Worm (Caenorhabditis elegans) whole organism, midembryonic: Measurements from ENCODE around the gene pak-2.

Experiments used
- T22C8.4 ChIP-seq: fragments of 200-800 bp; sonication (Bioruptor generic); IDR thresholded peaks from 2 replicates; pipeline ENCODE4 v1.3.6; 2022; ENCODE audit warnings: missing genetic modification characterization, missing compliant biosample characterization
- cog-1 ChIP-seq: sonication (generic microtip); optimal IDR thresholded peaks from 2 replicates; lab custom pipeline; 2016; ENCODE audit warnings: missing genetic modification characterization, missing compliant biosample characterization
- flt-1 ChIP-seq: fragments of 200-800 bp; sonication (Bioruptor generic); IDR thresholded peaks from 2 replicates; pipeline ENCODE4 v1.3.6; 2022; ENCODE audit warnings: missing genetic modification characterization, missing compliant biosample characterization
- klf-2 ChIP-seq: fragments of 200-800 bp; sonication (Bioruptor generic); conservative IDR thresholded peaks from 2 replicates; pipeline ENCODE4 v1.3.6; 2022; ENCODE audit warnings: missing genetic modification reagents, missing genetic modification characterization, missing compliant biosample characterization
- med-1 ChIP-seq: sonication (generic microtip); optimal IDR thresholded peaks from 2 replicates; lab custom pipeline; 2017; ENCODE audit warnings: missing genetic modification characterization, mild to moderate bottlenecking, missing compliant biosample characterization, antibody characterized with exemption, missing genetic modification reagents; ENCODE audit not compliant: insufficient read depth
- ref-1 ChIP-seq: fragments of 200-800 bp; sonication (Bioruptor generic); conservative IDR thresholded peaks from 2 replicates; pipeline ENCODE4 v1.3.6; 2022; ENCODE audit warnings: missing genetic modification reagents, missing genetic modification characterization, missing compliant biosample characterization
- tab-1 ChIP-seq: fragments of 200-800 bp; sonication (Bioruptor generic); IDR thresholded peaks from 2 replicates; pipeline ENCODE4 v1.3.6; 2022; ENCODE audit warnings: missing genetic modification characterization, missing compliant biosample characterization
- ztf-23 ChIP-seq: fragments of 200-800 bp; sonication (Bioruptor generic); IDR thresholded peaks from 2 replicates; pipeline ENCODE4 v1.3.6; 2022; ENCODE audit warnings: missing genetic modification reagents, missing genetic modification characterization, missing compliant biosample characterization
- ztf-29 ChIP-seq: fragments of 200-800 bp; sonication (Bioruptor generic); IDR thresholded peaks from 2 replicates; pipeline ENCODE4 v1.3.6; 2022; ENCODE audit warnings: missing genetic modification reagents, missing genetic modification characterization, missing compliant biosample characterization

Gene pak-2

ce11 chrV:11042538-11042937 is 3.3 kb upstream of the pak-2 start, which contains the start of gene C45B11.2:
Gene C45B11.2, plus strand, starts transcription at chrV:11042710.
- TF ChIP-seq klf-2 (no peak), T22C8.4 (GFP tag; lab: Robert Waterston, UW) (no peak)

ce11 chrV:11041499-11041898 is 2.3 kb upstream of the pak-2 start, which contains the start of gene C45B11.5:
Gene C45B11.5, plus strand, starts transcription at chrV:11041799.
- TF ChIP-seq ztf-23 (GFP tag; lab: Robert Waterston, UW) (no peak), T22C8.4 (GFP tag; lab: Robert Waterston, UW) (no peak), tab-1 (GFP tag; lab: Robert Waterston, UW) (no peak), klf-2 (no peak)

ce11 chrV:11040473-11040872 is 1.2 kb upstream of the pak-2 start, which contains the start of gene C45B11.8:
Gene C45B11.8, plus strand, starts transcription at chrV:11040773.
- no peak for TF ChIP-seq cog-1 (tag; lab: Kevin White, UChicago)
- TF ChIP-seq tab-1 (GFP tag; lab: Robert Waterston, UW) = no peak
- no peak for TF ChIP-seq ztf-23 (GFP tag; lab: Robert Waterston, UW)
- TF ChIP-seq flt-1 (GFP tag; lab: Robert Waterston, UW) = no peak
- no peak for TF ChIP-seq med-1 (GFP tag; lab: Kevin White, UChicago)
- no peak for TF ChIP-seq ref-1 (GFP tag; lab: Robert Waterston, UW)
- no peak for TF ChIP-seq klf-2
- TF ChIP-seq ztf-29 (GFP tag; lab: Robert Waterston, UW) = no peak
- no peak for TF ChIP-seq T22C8.4 (GFP tag; lab: Robert Waterston, UW)

ce11 chrV:11040020-11040419 is 791 bp upstream of the pak-2 start, which contains the start of gene C45B11.9:
Gene C45B11.9, plus strand, starts transcription at chrV:11040320.
- TF ChIP-seq cog-1 (tag; lab: Kevin White, UChicago) = no peak
- TF ChIP-seq ref-1 (GFP tag; lab: Robert Waterston, UW) = no peak
- no peak for TF ChIP-seq flt-1 (GFP tag; lab: Robert Waterston, UW)
- TF ChIP-seq med-1 (GFP tag; lab: Kevin White, UChicago) = no peak
- no peak for TF ChIP-seq tab-1 (GFP tag; lab: Robert Waterston, UW)
- TF ChIP-seq klf-2 = no peak
- no peak for TF ChIP-seq T22C8.4 (GFP tag; lab: Robert Waterston, UW)
- no peak for TF ChIP-seq ztf-23 (GFP tag; lab: Robert Waterston, UW)
- TF ChIP-seq ztf-29 (GFP tag; lab: Robert Waterston, UW) = no peak

DNA sequence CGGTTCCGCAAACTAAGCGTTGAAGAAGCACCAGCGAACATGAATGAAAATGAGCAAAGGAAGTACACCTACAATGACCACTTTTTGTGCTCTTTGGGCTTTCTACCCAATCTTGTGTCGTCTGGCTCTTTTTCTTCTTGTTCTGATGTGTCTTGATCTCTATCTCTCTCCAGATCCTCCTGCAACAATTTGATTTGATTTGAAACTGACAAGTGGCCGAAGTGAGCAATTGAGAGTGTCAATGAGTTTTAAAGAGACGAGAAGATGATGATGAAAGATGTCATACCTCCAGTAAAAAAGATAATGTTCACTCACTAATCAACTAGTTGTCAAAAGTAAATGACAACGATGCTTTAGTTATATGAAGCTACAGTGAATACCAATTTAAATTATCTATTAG is 4.5 kb downstream of the pak-2 start, which contains the start of gene pptr-2:
Gene pptr-2 (minus strand): TSS at position 184 of the 400 bp plus-strand sequence.
- TF ChIP-seq ref-1 (GFP tag; lab: Robert Waterston, UW) (no peak), flt-1 (GFP tag; lab: Robert Waterston, UW) (no peak), T22C8.4 (GFP tag; lab: Robert Waterston, UW) (no peak), cog-1 (tag; lab: Kevin White, UChicago) (no peak), klf-2 (no peak), med-1 (GFP tag; lab: Kevin White, UChicago) (no peak), tab-1 (GFP tag; lab: Robert Waterston, UW) (no peak), ztf-23 (GFP tag; lab: Robert Waterston, UW) (no peak), ztf-29 (GFP tag; lab: Robert Waterston, UW) (no peak)

DNA sequence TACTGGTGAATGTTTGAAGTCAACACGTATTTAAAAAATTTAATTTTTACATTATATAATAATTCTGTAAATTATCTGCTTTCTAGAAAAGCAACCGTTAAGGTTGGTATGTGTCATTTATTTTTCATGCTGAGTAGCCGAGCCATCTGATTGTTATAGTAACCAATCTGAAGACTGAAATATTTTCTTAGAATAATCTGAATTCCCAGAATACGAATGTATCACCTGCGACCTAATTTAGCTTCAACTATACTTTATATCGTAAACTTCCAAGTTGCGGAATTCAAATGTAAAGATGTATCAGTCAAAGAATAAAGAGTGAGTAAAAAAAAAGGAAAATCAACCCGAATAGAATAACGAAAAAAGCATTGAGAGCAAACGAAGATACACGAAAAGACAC is 6.0 kb downstream of the pak-2 start:
- no peak for TF ChIP-seq klf-2
- TF ChIP-seq cog-1 (tag; lab: Kevin White, UChicago) = no peak
- TF ChIP-seq ref-1 (GFP tag; lab: Robert Waterston, UW) = no peak
- no peak for TF ChIP-seq ztf-29 (GFP tag; lab: Robert Waterston, UW)
- TF ChIP-seq flt-1 (GFP tag; lab: Robert Waterston, UW) = no peak
- TF ChIP-seq tab-1 (GFP tag; lab: Robert Waterston, UW) = no peak
- TF ChIP-seq ztf-23 (GFP tag; lab: Robert Waterston, UW) = no peak
- TF ChIP-seq med-1 (GFP tag; lab: Kevin White, UChicago) = no peak
- TF ChIP-seq T22C8.4 (GFP tag; lab: Robert Waterston, UW) = no peak

DNA sequence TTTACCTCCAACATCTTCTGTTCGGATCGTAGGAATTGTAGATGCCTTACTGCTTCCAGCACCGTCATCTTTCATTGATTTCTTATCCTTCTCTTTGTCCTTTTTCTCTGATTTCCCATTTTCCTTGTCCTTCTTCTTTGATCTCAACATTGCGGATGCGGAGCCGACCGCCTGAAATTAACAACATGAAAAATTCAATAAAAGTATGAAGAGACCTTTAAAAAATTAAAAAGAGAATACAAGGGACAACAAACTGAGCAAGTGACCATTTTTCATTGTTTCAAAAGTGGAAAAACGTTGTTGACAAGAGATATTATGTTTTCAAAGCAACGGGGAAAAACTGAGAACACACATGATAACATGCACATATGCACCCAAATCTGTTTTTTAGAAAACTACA is 8.6 kb downstream of the pak-2 start:
- TF ChIP-seq T22C8.4 (GFP tag; lab: Robert Waterston, UW) (no peak), cog-1 (tag; lab: Kevin White, UChicago) (no peak), ref-1 (GFP tag; lab: Robert Waterston, UW) (no peak), ztf-29 (GFP tag; lab: Robert Waterston, UW) (no peak), ztf-23 (GFP tag; lab: Robert Waterston, UW) (no peak), flt-1 (GFP tag; lab: Robert Waterston, UW) (no peak), tab-1 (GFP tag; lab: Robert Waterston, UW) (no peak), med-1 (GFP tag; lab: Kevin White, UChicago) (no peak), klf-2 (no peak)

DNA sequence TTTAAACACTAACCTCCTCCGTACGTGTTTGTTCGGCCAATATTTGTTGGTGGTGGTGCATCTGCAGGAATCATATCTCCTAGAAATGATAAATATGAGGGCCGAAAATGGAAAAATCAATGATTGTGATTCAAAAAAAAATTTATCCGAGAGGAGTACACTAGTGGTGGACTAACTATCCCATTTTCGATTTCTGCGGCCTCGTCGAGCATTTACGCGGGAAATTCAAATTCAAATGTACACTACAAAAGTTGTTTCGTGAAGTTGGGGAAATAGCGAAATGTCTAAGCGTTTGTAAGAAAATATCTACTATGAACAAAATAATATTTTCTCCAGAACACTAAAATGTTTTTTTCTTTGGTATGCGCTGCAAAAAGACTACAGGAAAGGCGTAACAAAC is 9.9 kb downstream of the pak-2 start:
- TF ChIP-seq med-1 (GFP tag; lab: Kevin White, UChicago) (no peak), klf-2 (no peak), cog-1 (tag; lab: Kevin White, UChicago) (peak; percentile 39), ztf-29 (GFP tag; lab: Robert Waterston, UW) (no peak), ztf-23 (GFP tag; lab: Robert Waterston, UW) (peak; percentile 71), flt-1 (GFP tag; lab: Robert Waterston, UW) (peak; percentile 47; the same call in 1 of the 2 replicates), tab-1 (GFP tag; lab: Robert Waterston, UW) (no peak), T22C8.4 (GFP tag; lab: Robert Waterston, UW) (peak; percentile 38; the same call in 1 of the 2 replicates), ref-1 (GFP tag; lab: Robert Waterston, UW) (no peak)

ce11 chrV:11027740-11028139 is 11.5 kb downstream of the pak-2 start:
- TF ChIP-seq ref-1 (GFP tag; lab: Robert Waterston, UW) = no peak
- no peak for TF ChIP-seq tab-1 (GFP tag; lab: Robert Waterston, UW)
- TF ChIP-seq ztf-29 (GFP tag; lab: Robert Waterston, UW) = no peak
- TF ChIP-seq flt-1 (GFP tag; lab: Robert Waterston, UW) = no peak
- no peak for TF ChIP-seq med-1 (GFP tag; lab: Kevin White, UChicago)
- no peak for TF ChIP-seq ztf-23 (GFP tag; lab: Robert Waterston, UW)
- TF ChIP-seq klf-2 = no peak
- TF ChIP-seq T22C8.4 (GFP tag; lab: Robert Waterston, UW) = no peak
